Worm (Caenorhabditis elegans) whole organism, L3 larva: ENCODE data around the gene C47A4.5.
A peak's percentile ranks its signal among the peaks of the same experiment; 100 is the strongest.

ENCODE experiments used
- R02D3.7 ChIP-seq: fragments of 150-350 bp; optimal IDR thresholded peaks from 2 replicates; lab custom pipeline; 2014; ENCODE audit warnings: missing biosample characterization, missing genetic modification characterization
- ZK546.5 ChIP-seq: sonication (generic microtip); optimal IDR thresholded peaks from 2 replicates; lab custom pipeline; 2017; ENCODE audit warnings: missing biosample characterization, missing genetic modification characterization
- aly-2 ChIP-seq: fragments of 150-350 bp; optimal IDR thresholded peaks from 2 replicates; lab custom pipeline; 2014; ENCODE audit warnings: missing biosample characterization, missing genetic modification characterization
- ama-1 ChIP-seq: fragments of 150-350 bp; optimal IDR thresholded peaks from 2 replicates; lab custom pipeline; 2018
- ceh-16 ChIP-seq: sonication (generic microtip); optimal IDR thresholded peaks from 2 replicates; lab custom pipeline; 2017; ENCODE audit warnings: missing biosample characterization, missing genetic modification characterization
- ceh-28 ChIP-seq: fragments of 150-350 bp; optimal IDR thresholded peaks from 2 replicates; lab custom pipeline; 2014; ENCODE audit warnings: missing biosample characterization, missing genetic modification reagents, missing genetic modification characterization
- ceh-82 ChIP-seq: fragments of 150-350 bp; optimal IDR thresholded peaks from 2 replicates; lab custom pipeline; 2014; ENCODE audit warnings: missing biosample characterization, missing genetic modification characterization
- ceh-9 ChIP-seq: sonication (generic microtip); optimal IDR thresholded peaks from 2 replicates; lab custom pipeline; 2018; ENCODE audit warnings: missing biosample characterization, missing genetic modification characterization
- daf-12 ChIP-seq: fragments of 150-350 bp; optimal IDR thresholded peaks from 2 replicates; lab custom pipeline; 2014; ENCODE audit warnings: missing biosample characterization, missing genetic modification reagents, missing genetic modification characterization
- egl-27 ChIP-seq: sonication (generic microtip); optimal IDR thresholded peaks from 4 replicates; lab custom pipeline; 2017; ENCODE audit warnings: missing biosample characterization, missing genetic modification reagents, missing genetic modification characterization
- egl-5 ChIP-seq: fragments of 150-350 bp; optimal IDR thresholded peaks from 2 replicates; lab custom pipeline; 2017; ENCODE audit warnings: missing biosample characterization, missing genetic modification reagents, missing genetic modification characterization, inconsistent platforms
- elt-1 ChIP-seq: fragments of 150-350 bp; optimal IDR thresholded peaks from 2 replicates; lab custom pipeline; 2014; ENCODE audit warnings: missing biosample characterization, missing genetic modification characterization
- elt-2 ChIP-seq: sonication (generic microtip); optimal IDR thresholded peaks from 2 replicates; lab custom pipeline; 2016; ENCODE audit warnings: missing genetic modification reagents, mild to moderate bottlenecking, missing genetic modification characterization, missing compliant biosample characterization
- elt-3 ChIP-seq, 3 experiments: fragments of 150-350 bp in 1 of 3; sonication (generic microtip) in 2 of 3; optimal IDR thresholded peaks; 2 replicates in 2 of 3; 4 replicates in 1 of 3; lab custom pipeline; 2014 to 2017; ENCODE audit warnings: missing biosample characterization in 3 of 3, missing genetic modification characterization in 3 of 3
- eor-1 ChIP-seq, 2 experiments: fragments of 150-350 bp; optimal IDR thresholded peaks; 2 replicates each; lab custom pipeline; 2014 to 2018; ENCODE audit warnings: missing biosample characterization in 2 of 2, missing genetic modification characterization in 2 of 2
- fkh-10 ChIP-seq: sonication (generic microtip); optimal IDR thresholded peaks from 2 replicates; lab custom pipeline; 2017; ENCODE audit warnings: missing biosample characterization, missing genetic modification reagents, missing genetic modification characterization
- fkh-2 ChIP-seq: fragments of 150-350 bp; optimal IDR thresholded peaks from 2 replicates; lab custom pipeline; 2014; ENCODE audit warnings: missing biosample characterization, missing genetic modification reagents, missing genetic modification characterization
- fos-1 ChIP-seq: fragments of 150-350 bp; optimal IDR thresholded peaks from 2 replicates; lab custom pipeline; 2014; ENCODE audit warnings: missing biosample characterization, missing genetic modification characterization
- hmg-11 ChIP-seq: sonication (generic microtip); optimal IDR thresholded peaks from 2 replicates; lab custom pipeline; 2016; ENCODE audit warnings: missing genetic modification characterization, missing compliant biosample characterization
- jun-1 ChIP-seq: fragments of 150-350 bp; optimal IDR thresholded peaks from 2 replicates; lab custom pipeline; 2014; ENCODE audit warnings: missing biosample characterization, missing genetic modification reagents, missing genetic modification characterization
- lin-15B ChIP-seq: fragments of 150-350 bp; optimal IDR thresholded peaks from 2 replicates; lab custom pipeline; 2014; ENCODE audit warnings: missing biosample characterization, missing genetic modification characterization
- lin-39 ChIP-seq: fragments of 150-350 bp; optimal IDR thresholded peaks from 2 replicates; lab custom pipeline; 2018; ENCODE audit warnings: missing biosample characterization, missing genetic modification reagents, missing genetic modification characterization
- lsy-12 ChIP-seq: sonication (generic microtip); optimal IDR thresholded peaks from 2 replicates; lab custom pipeline; 2016; ENCODE audit warnings: mild to moderate bottlenecking, missing genetic modification characterization, missing compliant biosample characterization
- mdl-1 ChIP-seq: fragments of 150-350 bp; optimal IDR thresholded peaks from 2 replicates; lab custom pipeline; 2014; ENCODE audit warnings: missing biosample characterization, missing genetic modification characterization
- mml-1 ChIP-seq: fragments of 150-350 bp; sonication (generic microtip); optimal IDR thresholded peaks from 3 replicates; lab custom pipeline; 2014; ENCODE audit warnings: missing biosample characterization, missing genetic modification characterization
- nfya-1 ChIP-seq: sonication (generic microtip); optimal IDR thresholded peaks from 2 replicates; lab custom pipeline; 2017; ENCODE audit warnings: missing genetic modification characterization, mild to moderate bottlenecking, missing compliant biosample characterization, antibody characterized with exemption, moderate library complexity; ENCODE audit not compliant: insufficient read depth
- nhr-11 ChIP-seq: fragments of 150-350 bp; optimal IDR thresholded peaks from 2 replicates; lab custom pipeline; 2014; ENCODE audit warnings: missing biosample characterization, missing genetic modification characterization
- nhr-12 ChIP-seq: fragments of 150-350 bp; optimal IDR thresholded peaks from 2 replicates; lab custom pipeline; 2014; ENCODE audit warnings: missing biosample characterization, missing genetic modification characterization
- nhr-23 ChIP-seq: fragments of 150-350 bp; optimal IDR thresholded peaks from 2 replicates; lab custom pipeline; 2014; ENCODE audit warnings: missing biosample characterization, missing genetic modification reagents, missing genetic modification characterization
- nhr-237 ChIP-seq: fragments of 150-350 bp; optimal IDR thresholded peaks from 2 replicates; lab custom pipeline; 2014; ENCODE audit warnings: missing biosample characterization, missing genetic modification characterization
- nhr-25 ChIP-seq: sonication (generic microtip); optimal IDR thresholded peaks from 2 replicates; lab custom pipeline; 2017; ENCODE audit warnings: missing biosample characterization, missing genetic modification characterization
- nhr-28 ChIP-seq: fragments of 150-350 bp; optimal IDR thresholded peaks from 2 replicates; lab custom pipeline; 2014; ENCODE audit warnings: missing biosample characterization, missing genetic modification characterization
- nhr-43 ChIP-seq: sonication (generic microtip); optimal IDR thresholded peaks from 2 replicates; lab custom pipeline; 2016; ENCODE audit warnings: mild to moderate bottlenecking, missing genetic modification characterization, missing compliant biosample characterization; ENCODE audit not compliant: poor library complexity, severe bottlenecking
- nhr-67 ChIP-seq: fragments of 150-350 bp; optimal IDR thresholded peaks from 2 replicates; lab custom pipeline; 2014; ENCODE audit warnings: missing biosample characterization, missing genetic modification characterization
- pha-4 ChIP-seq: fragments of 150-350 bp; optimal IDR thresholded peaks from 2 replicates; lab custom pipeline; 2014; ENCODE audit warnings: missing biosample characterization, missing genetic modification reagents, missing genetic modification characterization
- pqm-1 ChIP-seq: fragments of 150-350 bp; optimal IDR thresholded peaks from 2 replicates; lab custom pipeline; 2017; ENCODE audit warnings: missing biosample characterization, missing genetic modification characterization, inconsistent platforms
- skn-1 ChIP-seq: fragments of 150-350 bp; optimal IDR thresholded peaks from 2 replicates; lab custom pipeline; 2014; ENCODE audit warnings: missing biosample characterization, missing genetic modification characterization
- snpc-4 ChIP-seq: fragments of 150-350 bp; optimal IDR thresholded peaks from 2 replicates; lab custom pipeline; 2014; ENCODE audit warnings: missing biosample characterization, missing genetic modification characterization
- tbx-2 ChIP-seq: sonication (generic microtip); optimal IDR thresholded peaks from 2 replicates; lab custom pipeline; 2016; ENCODE audit warnings: mild to moderate bottlenecking, missing genetic modification characterization, missing compliant biosample characterization
- unc-39 ChIP-seq: sonication (generic microtip); optimal IDR thresholded peaks from 4 replicates; lab custom pipeline; 2017; ENCODE audit warnings: missing biosample characterization, missing genetic modification characterization
- unc-62 ChIP-seq: fragments of 150-350 bp; sonication (generic microtip); optimal IDR thresholded peaks from 4 replicates; lab custom pipeline; 2014; ENCODE audit warnings: missing biosample characterization, missing genetic modification reagents, missing genetic modification characterization
- zag-1 ChIP-seq: fragments of 150-350 bp; optimal IDR thresholded peaks from 2 replicates; lab custom pipeline; 2014; ENCODE audit warnings: missing biosample characterization, missing genetic modification characterization
- ztf-11 ChIP-seq: fragments of 150-350 bp; optimal IDR thresholded peaks from 2 replicates; lab custom pipeline; 2014; ENCODE audit warnings: missing biosample characterization, missing genetic modification characterization
- ztf-4 ChIP-seq: fragments of 150-350 bp; optimal IDR thresholded peaks from 2 replicates; lab custom pipeline; 2014; ENCODE audit warnings: missing biosample characterization, missing genetic modification characterization

Gene C47A4.5

ce11 chrIV:13776745-13777144, 31.2 kb downstream of the C47A4.5 start:
- no peak for TF ChIP-seq elt-1 (tag; lab: Kevin White, UChicago)
- no peak for TF ChIP-seq fkh-10 (GFP tag; lab: Kevin White, UChicago)
- no peak for TF ChIP-seq nhr-43 (tag; lab: Kevin White, UChicago)
- TF ChIP-seq zag-1 (tag; lab: Kevin White, UChicago), result no peak
- no peak for TF ChIP-seq egl-27 (tag; lab: Kevin White, UChicago)
- TF ChIP-seq hmg-11, result no peak
- TF ChIP-seq nhr-11 (tag; lab: Kevin White, UChicago), result no peak
- TF ChIP-seq jun-1, result no peak
- TF ChIP-seq nhr-12 (tag; lab: Kevin White, UChicago), result no peak
- no peak for TF ChIP-seq mml-1 (tag; lab: Kevin White, UChicago)
- TF ChIP-seq, all 47 proteins: peak for 0

DNA sequence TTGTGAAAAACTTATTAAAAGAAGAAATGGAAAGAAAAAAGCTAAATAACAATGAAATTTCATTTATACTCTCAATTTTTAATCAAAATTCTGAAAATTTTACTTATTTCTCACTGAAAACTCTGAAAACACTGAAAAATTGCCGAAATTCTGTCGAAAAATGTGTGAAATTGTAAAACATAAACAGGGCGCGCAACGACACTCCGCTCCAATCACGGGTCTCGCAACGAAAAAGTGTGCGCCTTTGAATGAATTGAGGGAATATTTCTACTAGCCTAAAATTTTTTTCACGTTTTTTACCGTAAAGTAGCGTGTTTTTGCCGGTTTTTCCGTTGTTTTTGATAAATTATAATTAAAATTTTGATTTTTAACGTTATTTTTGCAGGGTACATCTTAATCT, 32.0 kb downstream of the C47A4.5 start, which contains the start of gene rpl-18:
TSS of gene rpl-18 (plus strand) at position 386 of the 400 bp plus-strand sequence.
- TF ChIP-seq egl-5 (tag; lab: Kevin White, UChicago) (peak; percentile 65), elt-1 (tag; lab: Kevin White, UChicago) (no peak), nhr-237 (tag; lab: Kevin White, UChicago) (no peak), nhr-43 (tag; lab: Kevin White, UChicago) (no peak), ama-1 (lab: Kevin White, UChicago) (no peak), mml-1 (tag; lab: Kevin White, UChicago) (no peak), lsy-12 (no peak), lin-15B (tag; lab: Kevin White, UChicago) (peak; percentile 99), nfya-1 (peak; percentile 89), ceh-16 (no peak), snpc-4 (tag; lab: Kevin White, UChicago) (peak; percentile 78), unc-39 (tag; lab: Kevin White, UChicago) (no peak), R02D3.7 (peak; percentile 27), egl-27 (tag; lab: Kevin White, UChicago) (no peak), nhr-67 (tag; lab: Kevin White, UChicago) (no peak), elt-2 (peak; percentile 37), nhr-28 (tag; lab: Kevin White, UChicago) (no peak), ceh-28 (peak; percentile 6), skn-1 (tag; lab: Kevin White, UChicago) (no peak), fos-1 (tag; lab: Kevin White, UChicago) (no peak), ZK546.5 (tag; lab: Kevin White, UChicago) (no peak), mdl-1 (tag; lab: Kevin White, UChicago) (no peak), pha-4 (tag; lab: Kevin White, UChicago) (peak; percentile 95), lin-39 (tag; lab: Kevin White, UChicago) (peak; percentile 85), ceh-82 (no peak), nhr-25 (tag; lab: Kevin White, UChicago) (peak; percentile 73), hmg-11 (peak; percentile 48), fkh-2 (tag; lab: Kevin White, UChicago) (no peak), ztf-4 (tag; lab: Kevin White, UChicago) (no peak), pqm-1 (peak; percentile 27), aly-2 (no peak), nhr-23 (peak; percentile 80), ztf-11 (tag; lab: Kevin White, UChicago) (no peak), eor-1 (tag; optimal IDR thresholded peaks at IDR 0.05; lab: Kevin White, UChicago) (no peak)
- TF ChIP-seq, all 47 proteins: peak for 13

DNA sequence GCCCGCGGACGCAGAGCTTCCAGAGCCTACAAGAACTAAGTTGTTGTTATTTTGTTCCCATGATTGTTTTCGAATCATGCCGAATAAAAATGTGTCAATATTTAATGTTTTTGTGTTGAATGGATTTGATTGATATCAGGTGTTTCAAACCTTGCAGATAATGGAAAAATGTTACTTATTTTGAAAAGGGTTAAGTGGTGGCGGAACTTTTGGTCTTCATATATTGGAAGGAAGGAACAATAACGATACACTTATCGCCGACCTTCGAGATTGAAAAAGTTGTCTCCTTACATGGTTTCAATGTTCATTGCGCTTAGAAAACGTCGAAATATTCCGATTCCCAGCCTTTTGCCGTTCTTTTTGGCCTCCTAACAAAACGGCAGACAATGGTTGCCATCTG, 33.2 kb downstream of the C47A4.5 start, which contains the start of gene gly-10:
TSS of gene gly-10 (plus strand) at position 387 of the 400 bp plus-strand sequence.
- TF ChIP-seq nhr-43 (tag; lab: Kevin White, UChicago) (no peak), nhr-28 (tag; lab: Kevin White, UChicago) (no peak), aly-2 (no peak), ceh-9 (tag; lab: Kevin White, UChicago) (no peak), elt-3 (tag; optimal IDR thresholded peaks at IDR 0.05; lab: Kevin White, UChicago) (no peak), mml-1 (tag; lab: Kevin White, UChicago) (no peak), fkh-10 (GFP tag; lab: Kevin White, UChicago) (no peak), daf-12 (no peak), eor-1 (tag; optimal IDR thresholded peaks at IDR 0.05; lab: Kevin White, UChicago) (no peak), ZK546.5 (tag; lab: Kevin White, UChicago) (no peak), jun-1 (no peak), lsy-12 (no peak), elt-2 (no peak), tbx-2 (tag; lab: Kevin White, UChicago) (no peak), ztf-4 (tag; lab: Kevin White, UChicago) (no peak), elt-1 (tag; lab: Kevin White, UChicago) (no peak), unc-62 (GFP tag; lab: Kevin White, UChicago) (no peak), egl-27 (tag; lab: Kevin White, UChicago) (no peak), pqm-1 (no peak)
